Worm (Caenorhabditis elegans) whole organism, L4 larva: Measurements from ENCODE around the gene fbxa-39.

Experiments used
- fkh-10 ChIP-seq: fragments of 150-350 bp; optimal IDR thresholded peaks from 2 replicates; lab custom pipeline; 2014; ENCODE audit warnings: missing biosample characterization, missing genetic modification reagents, missing genetic modification characterization
- hif-1 ChIP-seq, 2 experiments: sonication (generic microtip); optimal IDR thresholded peaks; 2 replicates each; lab custom pipeline; 2016 to 2017; ENCODE audit warnings: missing compliant biosample characterization in 2 of 2, missing genetic modification characterization in 2 of 2, missing genetic modification reagents in 2 of 2, missing genotype in 2 of 2, mild to moderate bottlenecking in 1 of 2
- nhr-77 ChIP-seq: fragments of 150-350 bp; optimal IDR thresholded peaks from 2 replicates; lab custom pipeline; 2014; ENCODE audit warnings: missing biosample characterization, missing genetic modification characterization
- pha-4 ChIP-seq, 2 experiments: fragments of 150-350 bp in 1 of 2; fragments of 200-800 bp in 1 of 2; sonication (Bioruptor generic) in 1 of 2; IDR thresholded peaks in 1 of 2; optimal IDR thresholded peaks in 1 of 2; 2 replicates each; pipeline versions ENCODE4 v1.3.6 to Lab custom; 2014 to 2022; ENCODE audit warnings: missing genetic modification characterization in 2 of 2, missing genetic modification reagents in 2 of 2, missing biosample characterization in 1 of 2, missing compliant biosample characterization in 1 of 2
- spr-1 ChIP-seq: sonication (generic microtip); optimal IDR thresholded peaks from 2 replicates; lab custom pipeline; 2016; ENCODE audit warnings: mild to moderate bottlenecking, missing genetic modification characterization, missing compliant biosample characterization
- ztf-11 ChIP-seq: fragments of 150-350 bp; optimal IDR thresholded peaks from 2 replicates; lab custom pipeline; 2014; ENCODE audit warnings: missing biosample characterization, missing genetic modification characterization

ce11 chrIII:2232360-2232759, 40.5 kb upstream of the fbxa-39 start, which contains the start of gene fbxa-47:
- no peak for TF ChIP-seq pha-4 (GFP tag; IDR thresholded peaks at IDR 0.05; lab: Robert Waterston, UW)
- no peak for TF ChIP-seq pha-4 (tag; optimal IDR thresholded peaks at IDR 0.05; lab: Kevin White, UChicago)
- TF ChIP-seq spr-1 (tag; lab: Kevin White, UChicago) = no peak
- TF ChIP-seq fkh-10 (GFP tag; lab: Kevin White, UChicago) = no peak
- TF ChIP-seq hif-1 (tag; optimal IDR thresholded peaks at IDR 0.05; lab: Kevin White, UChicago) = no peak
- no peak for TF ChIP-seq nhr-77 (tag; lab: Kevin White, UChicago)
- no peak for TF ChIP-seq ztf-11 (tag; lab: Kevin White, UChicago)
